Fruit fly (Drosophila melanogaster) whole organism, embryonic: ENCODE results near the gene prg.

ENCODE experiments used
- BEAF-32 ChIP-seq: fragments of 200-800 bp; sonication (Bioruptor generic); optimal IDR thresholded peaks from 3 replicates; lab custom pipeline; 2017; ENCODE audit warnings: missing biosample characterization, missing genetic modification characterization, mild to moderate bottlenecking, moderate library complexity, missing genetic modification reagents
- CG13424 ChIP-seq: fragments of 200-800 bp; sonication (Bioruptor generic); optimal IDR thresholded peaks from 2 replicates; lab custom pipeline; 2019; ENCODE audit warnings: missing biosample characterization, mild to moderate bottlenecking, missing genetic modification characterization, moderate library complexity
- CG14965 ChIP-seq: fragments of 200-800 bp; sonication (Bioruptor generic); optimal IDR thresholded peaks from 2 replicates; lab custom pipeline; 2016; ENCODE audit warnings: missing biosample characterization, missing genetic modification characterization, borderline replicate concordance
- CG15269 ChIP-seq: fragments of 200-800 bp; sonication (Bioruptor generic); optimal IDR thresholded peaks from 2 replicates; lab custom pipeline; 2018; ENCODE audit warnings: missing biosample characterization, mild to moderate bottlenecking, missing genetic modification characterization, moderate library complexity
- CG16813 ChIP-seq: fragments of 200-800 bp; sonication (Bioruptor generic); IDR thresholded peaks from 3 replicates; pipeline ENCODE4 v1.3.6; 2022; ENCODE audit warnings: missing biosample characterization, missing genetic modification characterization; ENCODE audit not compliant: partially characterized antibody
- CG17361 ChIP-seq: fragments of 200-800 bp; sonication (Bioruptor generic); IDR thresholded peaks from 3 replicates; pipeline ENCODE4 v1.3.6; 2022; ENCODE audit warnings: missing biosample characterization, missing genetic modification characterization
- CG17802 ChIP-seq: fragments of 200-800 bp; sonication (Bioruptor generic); optimal IDR thresholded peaks from 2 replicates; lab custom pipeline; 2018; ENCODE audit warnings: missing biosample characterization, mild to moderate bottlenecking, missing genetic modification characterization, moderate library complexity
- CG2202 ChIP-seq: fragments of 200-800 bp; sonication (Bioruptor generic); optimal IDR thresholded peaks from 2 replicates; lab custom pipeline; 2018; ENCODE audit warnings: missing biosample characterization, mild to moderate bottlenecking, missing genetic modification characterization
- CG34422 ChIP-seq: fragments of 200-800 bp; sonication (Bioruptor generic); IDR thresholded peaks from 3 replicates; pipeline ENCODE4 v1.3.6; 2022; ENCODE audit warnings: missing biosample characterization, missing genetic modification characterization
- CG4282 ChIP-seq: fragments of 200-800 bp; sonication (Bioruptor generic); optimal IDR thresholded peaks from 2 replicates; lab custom pipeline; 2016; ENCODE audit warnings: missing biosample characterization, missing genetic modification characterization
- CG43689 ChIP-seq: fragments of 200-800 bp; sonication (Bioruptor generic); IDR thresholded peaks from 2 replicates; pipeline ENCODE4 v1.3.6; 2022; ENCODE audit warnings: missing biosample characterization, missing genetic modification characterization
- CG6791 ChIP-seq: fragments of 200-800 bp; sonication (Bioruptor generic); IDR thresholded peaks from 3 replicates; pipeline ENCODE4 v1.3.6; 2022; ENCODE audit warnings: missing biosample characterization, missing genetic modification characterization; ENCODE audit not compliant: partially characterized antibody
- CG7963 ChIP-seq: fragments of 200-800 bp; sonication (Bioruptor generic); IDR thresholded peaks from 3 replicates; pipeline ENCODE4 v1.3.6; 2022; ENCODE audit warnings: missing biosample characterization, missing genetic modification characterization; ENCODE audit not compliant: partially characterized antibody
- CG8290 ChIP-seq, 3 experiments: fragments of 200-800 bp; sonication (Bioruptor generic); optimal IDR thresholded peaks; 2 replicates each; lab custom pipeline; 2016 to 2019; ENCODE audit warnings: missing biosample characterization in 3 of 3, missing genetic modification characterization in 3 of 3, mild to moderate bottlenecking in 2 of 3, moderate library complexity in 1 of 3
- CG9215 ChIP-seq: fragments of 200-800 bp; sonication (Bioruptor generic); IDR thresholded peaks from 2 replicates; pipeline ENCODE4 v1.3.6; 2022; ENCODE audit warnings: missing biosample characterization, missing genetic modification characterization
- Drgx ChIP-seq: fragments of 200-800 bp; sonication (Bioruptor generic); IDR thresholded peaks from 2 replicates; pipeline ENCODE4 v1.3.6; 2022; ENCODE audit warnings: missing biosample characterization, missing genetic modification characterization
- Fer2 ChIP-seq: fragments of 200-800 bp; sonication (Bioruptor generic); optimal IDR thresholded peaks from 2 replicates; lab custom pipeline; 2018; ENCODE audit warnings: missing biosample characterization, mild to moderate bottlenecking, missing genetic modification characterization, moderate library complexity
- Gsc ChIP-seq: fragments of 200-800 bp; sonication (Bioruptor generic); IDR thresholded peaks from 2 replicates; pipeline ENCODE4 v1.3.6; 2022; ENCODE audit warnings: missing biosample characterization, missing genetic modification characterization
- HHEX ChIP-seq: fragments of 200-800 bp; sonication (Bioruptor generic); optimal IDR thresholded peaks from 3 replicates; lab custom pipeline; 2017; ENCODE audit warnings: missing biosample characterization, mild to moderate bottlenecking, missing genetic modification characterization, missing genetic modification reagents
- HLH3B ChIP-seq: fragments of 200-800 bp; sonication (Bioruptor generic); IDR thresholded peaks from 2 replicates; pipeline ENCODE4 v1.3.6; 2022; ENCODE audit warnings: missing biosample characterization, missing genetic modification characterization
- HLHmδ ChIP-seq: fragments of 200-800 bp; sonication (Bioruptor generic); optimal IDR thresholded peaks from 2 replicates; lab custom pipeline; 2018; ENCODE audit warnings: missing biosample characterization, mild to moderate bottlenecking, missing genetic modification characterization, moderate library complexity
- Lim3 ChIP-seq: fragments of 200-800 bp; sonication (Bioruptor generic); IDR thresholded peaks from 2 replicates; pipeline ENCODE4 v1.3.6; 2022; ENCODE audit warnings: missing biosample characterization, missing genetic modification characterization
- Mrtf ChIP-seq: fragments of 200-800 bp; sonication (Bioruptor generic); IDR thresholded peaks from 3 replicates; pipeline ENCODE4 v1.3.6; 2022; ENCODE audit warnings: missing biosample characterization, missing genetic modification characterization
- NC2β ChIP-seq: fragments of 200-800 bp; sonication (Bioruptor generic); optimal IDR thresholded peaks from 2 replicates; lab custom pipeline; 2016; ENCODE audit warnings: missing biosample characterization, missing genetic modification characterization
- PHDP ChIP-seq: fragments of 200-800 bp; sonication (Bioruptor generic); optimal IDR thresholded peaks from 3 replicates; lab custom pipeline; 2018; ENCODE audit warnings: missing biosample characterization, mild to moderate bottlenecking, missing genetic modification characterization, moderate library complexity
- Poxn ChIP-seq: fragments of 200-800 bp; sonication (Bioruptor generic); IDR thresholded peaks from 2 replicates; pipeline ENCODE4 v1.3.6; 2022; ENCODE audit warnings: missing biosample characterization, missing genetic modification characterization
- Sox102F ChIP-seq: fragments of 200-800 bp; sonication (Bioruptor generic); optimal IDR thresholded peaks from 2 replicates; lab custom pipeline; 2018; ENCODE audit warnings: missing biosample characterization, mild to moderate bottlenecking, missing genetic modification characterization, moderate library complexity
- ab ChIP-seq: fragments of 200-800 bp; sonication (Bioruptor generic); optimal IDR thresholded peaks from 2 replicates; lab custom pipeline; 2016; ENCODE audit warnings: missing biosample characterization, missing genetic modification characterization
- ash1 ChIP-seq: fragments of 200-800 bp; sonication (Bioruptor generic); optimal IDR thresholded peaks from 2 replicates; lab custom pipeline; 2018; ENCODE audit warnings: missing biosample characterization, mild to moderate bottlenecking, missing genetic modification characterization
- az2 ChIP-seq: fragments of 200-800 bp; sonication (Bioruptor generic); optimal IDR thresholded peaks from 3 replicates; lab custom pipeline; 2016; ENCODE audit warnings: missing biosample characterization, missing genetic modification characterization
- cad ChIP-seq: fragments of >200 bp; optimal IDR thresholded peaks from 2 replicates; lab custom pipeline; 2017; ENCODE audit warnings: missing biosample characterization, missing genetic modification characterization
- chif ChIP-seq, 2 experiments: fragments of 200-800 bp; sonication (Bioruptor generic); optimal IDR thresholded peaks; 3 replicates each; lab custom pipeline; 2016; ENCODE audit warnings: missing biosample characterization in 2 of 2, missing genetic modification characterization in 2 of 2
- croc ChIP-seq: fragments of 200-800 bp; sonication (Bioruptor generic); conservative IDR thresholded peaks from 3 replicates; pipeline ENCODE4 v1.3.6; 2022; ENCODE audit warnings: missing biosample characterization, missing genetic modification characterization
- ems ChIP-seq: fragments of 200-800 bp; sonication (Bioruptor generic); optimal IDR thresholded peaks from 3 replicates; lab custom pipeline; 2016; ENCODE audit warnings: missing biosample characterization, missing genetic modification characterization
- ewg ChIP-seq: fragments of 200-800 bp; sonication (Bioruptor generic); optimal IDR thresholded peaks from 3 replicates; lab custom pipeline; 2017; ENCODE audit warnings: mild to moderate bottlenecking, missing biosample characterization, missing genetic modification reagents, missing genetic modification characterization
- gcm2 ChIP-seq: fragments of 200-800 bp; sonication (Bioruptor generic); optimal IDR thresholded peaks from 2 replicates; lab custom pipeline; 2016; ENCODE audit warnings: missing biosample characterization, missing genetic modification characterization
- hkb ChIP-seq, 2 experiments: fragments of 200-800 bp in 1 of 2; fragments of >200 bp in 1 of 2; sonication (Bioruptor generic) in 1 of 2; IDR thresholded peaks in 1 of 2; optimal IDR thresholded peaks in 1 of 2; 2 replicates each; pipeline versions ENCODE4 v1.3.6 to Lab custom; 2017 to 2022; ENCODE audit warnings: missing biosample characterization in 1 of 2, missing genetic modification characterization in 1 of 2
- ind ChIP-seq: fragments of 200-800 bp; sonication (Bioruptor generic); optimal IDR thresholded peaks from 3 replicates; lab custom pipeline; 2016; ENCODE audit warnings: missing biosample characterization, missing genetic modification characterization
- inv ChIP-seq: fragments of 200-800 bp; sonication (Bioruptor generic); IDR thresholded peaks from 2 replicates; pipeline ENCODE4 v1.3.6; 2022; ENCODE audit warnings: missing biosample characterization, missing genetic modification characterization; ENCODE audit not compliant: partially characterized antibody
- p53 ChIP-seq: fragments of 200-800 bp; sonication (Bioruptor generic); optimal IDR thresholded peaks from 2 replicates; lab custom pipeline; 2016; ENCODE audit warnings: missing biosample characterization, missing genetic modification characterization
- peb ChIP-seq: fragments of 200-800 bp; sonication (Bioruptor generic); IDR thresholded peaks from 2 replicates; pipeline ENCODE4 v1.3.6; 2022; ENCODE audit warnings: missing biosample characterization, missing genetic modification characterization
- prd ChIP-seq, 3 experiments: fragments of >200 bp in 2 of 3; fragments of 200-800 bp in 1 of 3; sonication (Bioruptor generic) in 1 of 3; optimal IDR thresholded peaks in 2 of 3; IDR thresholded peaks in 1 of 3; 2 replicates in 2 of 3; 3 replicates in 1 of 3; pipeline versions ENCODE4 v1.3.6 to Lab custom; 2017 to 2022; ENCODE audit warnings: missing biosample characterization in 1 of 3, missing genetic modification characterization in 1 of 3
- sim ChIP-seq: fragments of 200-800 bp; sonication (Bioruptor generic); IDR thresholded peaks from 2 replicates; pipeline ENCODE4 v1.3.6; 2022; ENCODE audit warnings: missing biosample characterization, missing genetic modification characterization
- sug ChIP-seq: fragments of 200-800 bp; optimal IDR thresholded peaks from 2 replicates; lab custom pipeline; 2019; ENCODE audit warnings: missing biosample characterization, mild to moderate bottlenecking, missing genetic modification characterization, moderate library complexity
- tna ChIP-seq: fragments of 200-800 bp; sonication (Bioruptor generic); IDR thresholded peaks from 2 replicates; pipeline ENCODE4 v1.3.6; 2022; ENCODE audit warnings: missing biosample characterization, missing genetic modification characterization; ENCODE audit not compliant: partially characterized antibody
- unc-4 ChIP-seq: fragments of 200-800 bp; sonication (Bioruptor generic); IDR thresholded peaks from 2 replicates; pipeline ENCODE4 v1.3.6; 2022; ENCODE audit warnings: missing biosample characterization, missing genetic modification characterization; ENCODE audit not compliant: partially characterized antibody
- unpg ChIP-seq: fragments of 200-800 bp; sonication (Bioruptor generic); optimal IDR thresholded peaks from 3 replicates; lab custom pipeline; 2018; ENCODE audit warnings: missing biosample characterization, mild to moderate bottlenecking, missing genetic modification characterization, moderate library complexity
- vnd ChIP-seq: fragments of 200-800 bp; sonication (Bioruptor generic); IDR thresholded peaks from 3 replicates; pipeline ENCODE4 v1.3.6; 2022; ENCODE audit warnings: missing biosample characterization, missing genetic modification characterization; ENCODE audit not compliant: partially characterized antibody
- zfh2 ChIP-seq: fragments of 200-800 bp; sonication (Bioruptor generic); optimal IDR thresholded peaks from 2 replicates; lab custom pipeline; 2016; ENCODE audit warnings: missing biosample characterization, missing genetic modification characterization

Gene prg

DNA sequence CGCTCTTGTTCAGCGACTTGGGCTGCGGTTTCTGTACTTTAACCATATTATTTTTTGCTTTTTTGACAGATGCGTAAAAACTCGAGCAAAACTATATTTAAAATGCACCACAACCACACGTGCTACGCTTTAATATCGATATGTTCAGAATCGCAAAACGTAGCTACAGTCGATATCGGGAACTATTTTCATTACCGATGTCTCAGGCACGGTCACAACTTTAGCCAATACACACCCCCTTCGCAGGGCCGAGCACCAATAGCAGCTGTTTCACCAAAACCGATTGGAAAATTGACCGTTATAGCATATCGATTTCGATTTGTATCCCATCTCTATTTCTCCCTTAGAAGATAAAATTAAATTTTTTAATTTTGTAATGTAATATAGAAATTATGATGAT, 47.4 kb downstream of the prg start, which contains the start of gene CG13096:
CG13096 (minus strand) TSS at position 144 of the 400 bp plus-strand sequence.
- TF ChIP-seq croc (GFP tag; lab: Robert Waterston, UW) (no peak), HLHmδ (GFP tag; lab: Kevin White, UChicago) (no peak), ems (GFP tag; lab: Kevin White, UChicago) (no peak), ind (GFP tag; lab: Kevin White, UChicago) (no peak), CG8290 (GFP tag; optimal IDR thresholded peaks at IDR 0.05; lab: Kevin White, UChicago) (peak; percentile 90), CG8290 (tag; optimal IDR thresholded peaks at IDR 0.05; lab: Kevin White, UChicago) (peak; percentile 75 to 96), CG17361 (GFP tag; lab: Robert Waterston, UW) (no peak), peb (no peak), CG9215 (GFP tag; lab: Robert Waterston, UW) (no peak), zfh2 (GFP tag; lab: Kevin White, UChicago) (peak; percentile 27), chif (GFP tag; optimal IDR thresholded peaks at IDR 0.05; lab: Kevin White, UChicago) (no peak), prd (optimal IDR thresholded peaks at IDR 0.05; lab: Kevin White, UChicago) (no peak), prd (GFP tag; IDR thresholded peaks at IDR 0.05; lab: Robert Waterston, UW) (no peak; the same call in 2 of the 3 replicates), ash1 (GFP tag; lab: Kevin White, UChicago) (no peak), CG4282 (GFP tag; lab: Kevin White, UChicago) (no peak), CG7963 (peak; percentile 97), CG13424 (peak; percentile 24), CG16813 (GFP tag; lab: Robert Waterston, UW) (peak; percentile 98), tna (GFP tag; lab: Robert Waterston, UW) (peak; percentile 97), unc-4 (GFP tag; lab: Robert Waterston, UW) (peak; percentile 99), vnd (GFP tag; lab: Robert Waterston, UW) (peak; percentile 97), ewg (GFP tag; lab: Kevin White, UChicago) (no peak), CG2202 (no peak), Lim3 (no peak), CG6791 (GFP tag; lab: Robert Waterston, UW) (peak; percentile 99), gcm2 (GFP tag; lab: Kevin White, UChicago) (no peak), Sox102F (no peak), CG15269 (tag; lab: Kevin White, UChicago) (no peak), hkb (optimal IDR thresholded peaks at IDR 0.05; lab: Kevin White, UChicago) (no peak), hkb (GFP tag; IDR thresholded peaks at IDR 0.05; lab: Robert Waterston, UW) (no peak), unpg (GFP tag; lab: Kevin White, UChicago) (no peak), ab (GFP tag; lab: Kevin White, UChicago) (no peak), p53 (peak; percentile 9), sug (tag; lab: Kevin White, UChicago) (no peak), Gsc (GFP tag; lab: Robert Waterston, UW) (no peak), NC2β (GFP tag; lab: Kevin White, UChicago) (no peak), PHDP (tag; lab: Kevin White, UChicago) (no peak), az2 (GFP tag; lab: Kevin White, UChicago) (no peak), CG14965 (GFP tag; lab: Kevin White, UChicago) (no peak), HLH3B (GFP tag; lab: Robert Waterston, UW) (no peak), CG43689 (GFP tag; lab: Robert Waterston, UW) (no peak), Fer2 (tag; lab: Kevin White, UChicago) (no peak), CG17802 (tag; lab: Kevin White, UChicago) (no peak), Mrtf (GFP tag; lab: Robert Waterston, UW) (no peak), CG34422 (peak; percentile 71; the same call in 1 of the 3 replicates), inv (peak; percentile 97), BEAF-32 (peak; percentile 99), sim (GFP tag; lab: Robert Waterston, UW) (no peak), Drgx (GFP tag; lab: Robert Waterston, UW) (no peak), HHEX (GFP tag; lab: Kevin White, UChicago) (no peak), cad (no peak), Poxn (GFP tag; lab: Robert Waterston, UW) (no peak)
